Fruit fly (Drosophila melanogaster) whole organism, embryonic: ENCODE results near the gene CG17572.

Source experiments
- Abd-B ChIP-seq: fragments of 200-800 bp; sonication (Bioruptor generic); optimal IDR thresholded peaks from 2 replicates; lab custom pipeline; 2018; ENCODE audit warnings: missing biosample characterization, mild to moderate bottlenecking, missing genetic modification characterization, moderate library complexity
- CG10543 ChIP-seq: fragments of 200-800 bp; sonication (Bioruptor generic); optimal IDR thresholded peaks from 3 replicates; lab custom pipeline; 2017; ENCODE audit warnings: missing biosample characterization, mild to moderate bottlenecking, missing genetic modification characterization, moderate library complexity
- CG11247 ChIP-seq: fragments of 200-800 bp; sonication (Bioruptor generic); IDR thresholded peaks from 2 replicates; pipeline ENCODE4 v1.3.6; 2022; ENCODE audit warnings: missing biosample characterization, missing genetic modification characterization
- CG11456 ChIP-seq: fragments of 200-800 bp; sonication (Bioruptor generic); IDR thresholded peaks from 3 replicates; pipeline ENCODE4 v1.3.6; 2022; ENCODE audit warnings: missing biosample characterization, missing genetic modification characterization
- CG11695 ChIP-seq: fragments of 200-800 bp; sonication (Bioruptor generic); IDR thresholded peaks from 3 replicates; pipeline ENCODE4 v1.3.6; 2022; ENCODE audit warnings: missing biosample characterization, missing genetic modification characterization
- CG13624 ChIP-seq: fragments of 200-800 bp; sonication (Bioruptor generic); optimal IDR thresholded peaks from 2 replicates; lab custom pipeline; 2016; ENCODE audit warnings: missing biosample characterization, missing genetic modification characterization
- CG14965 ChIP-seq: fragments of 200-800 bp; sonication (Bioruptor generic); optimal IDR thresholded peaks from 2 replicates; lab custom pipeline; 2016; ENCODE audit warnings: missing biosample characterization, missing genetic modification characterization, borderline replicate concordance
- CG2199 ChIP-seq: fragments of 200-800 bp; sonication (Bioruptor generic); IDR thresholded peaks from 3 replicates; pipeline ENCODE4 v1.3.6; 2022; ENCODE audit warnings: missing biosample characterization, missing genetic modification characterization
- CG31441 ChIP-seq: fragments of 200-800 bp; sonication (Bioruptor generic); IDR thresholded peaks from 2 replicates; pipeline ENCODE4 v1.3.6; 2022; ENCODE audit warnings: missing biosample characterization, missing genetic modification characterization
- CG3163 ChIP-seq: fragments of 200-800 bp; sonication (Bioruptor generic); optimal IDR thresholded peaks from 3 replicates; lab custom pipeline; 2016; ENCODE audit warnings: missing biosample characterization, missing genetic modification characterization
- CG32772 ChIP-seq: fragments of 200-800 bp; sonication (Bioruptor generic); IDR thresholded peaks from 2 replicates; pipeline ENCODE4 v1.3.6; 2022; ENCODE audit warnings: missing biosample characterization, missing genetic modification characterization
- CG34224 ChIP-seq: fragments of 200-800 bp; sonication (Bioruptor generic); IDR thresholded peaks from 3 replicates; pipeline ENCODE4 v1.3.6; 2022; ENCODE audit warnings: missing biosample characterization, missing genetic modification characterization; ENCODE audit not compliant: partially characterized antibody
- CG43689 ChIP-seq: fragments of 200-800 bp; sonication (Bioruptor generic); IDR thresholded peaks from 2 replicates; pipeline ENCODE4 v1.3.6; 2022; ENCODE audit warnings: missing biosample characterization, missing genetic modification characterization
- CG6175 ChIP-seq: fragments of 200-800 bp; sonication (Bioruptor generic); IDR thresholded peaks from 3 replicates; pipeline ENCODE4 v1.3.6; 2022; ENCODE audit warnings: missing biosample characterization, missing genetic modification characterization
- CG6791 ChIP-seq: fragments of 200-800 bp; sonication (Bioruptor generic); IDR thresholded peaks from 3 replicates; pipeline ENCODE4 v1.3.6; 2022; ENCODE audit warnings: missing biosample characterization, missing genetic modification characterization; ENCODE audit not compliant: partially characterized antibody
- CG6854 ChIP-seq: fragments of 200-800 bp; sonication (Bioruptor generic); optimal IDR thresholded peaks from 3 replicates; lab custom pipeline; 2017; ENCODE audit warnings: missing biosample characterization, mild to moderate bottlenecking, missing genetic modification characterization
- CG7556 ChIP-seq: fragments of 200-800 bp; sonication (Bioruptor generic); optimal IDR thresholded peaks from 2 replicates; lab custom pipeline; 2017; ENCODE audit warnings: missing biosample characterization, mild to moderate bottlenecking, missing genetic modification characterization
- CG9727 ChIP-seq: fragments of 200-800 bp; sonication (Bioruptor generic); optimal IDR thresholded peaks from 3 replicates; lab custom pipeline; 2017; ENCODE audit warnings: missing biosample characterization, mild to moderate bottlenecking, missing genetic modification characterization
- Hmx ChIP-seq: fragments of 200-800 bp; sonication (Bioruptor generic); optimal IDR thresholded peaks from 2 replicates; lab custom pipeline; 2016; ENCODE audit warnings: missing biosample characterization, missing genetic modification characterization
- MBD-R2 ChIP-seq: fragments of 200-800 bp; sonication (Bioruptor generic); IDR thresholded peaks from 2 replicates; pipeline ENCODE4 v1.3.6; 2022; ENCODE audit warnings: missing biosample characterization, missing genetic modification characterization
- NC2β ChIP-seq: fragments of 200-800 bp; sonication (Bioruptor generic); optimal IDR thresholded peaks from 2 replicates; lab custom pipeline; 2016; ENCODE audit warnings: missing biosample characterization, missing genetic modification characterization
- NFAT ChIP-seq: fragments of 200-800 bp; sonication (Bioruptor generic); IDR thresholded peaks from 2 replicates; pipeline ENCODE4 v1.3.6; 2022; ENCODE audit warnings: missing biosample characterization, missing genetic modification characterization
- NK7.1 ChIP-seq: fragments of 200-800 bp; sonication (Bioruptor generic); optimal IDR thresholded peaks from 3 replicates; lab custom pipeline; 2016; ENCODE audit warnings: missing biosample characterization, missing genetic modification characterization
- Nf-YA ChIP-seq: fragments of 200-800 bp; sonication (Bioruptor generic); IDR thresholded peaks from 2 replicates; pipeline ENCODE4 v1.3.6; 2022; ENCODE audit warnings: missing biosample characterization, missing genetic modification characterization
- Stat92E ChIP-seq, 3 experiments: fragments of >200 bp in 2 of 3; fragments of 200-800 bp in 1 of 3; sonication (Bioruptor generic) in 1 of 3; optimal IDR thresholded peaks; 2 replicates each; lab custom pipeline; 2017 to 2019; ENCODE audit warnings: missing biosample characterization in 3 of 3, missing genetic modification characterization in 3 of 3, mild to moderate bottlenecking in 1 of 3, moderate library complexity in 1 of 3
- abd-A ChIP-seq: fragments of 200-800 bp; sonication (Bioruptor generic); optimal IDR thresholded peaks from 3 replicates; lab custom pipeline; 2019; ENCODE audit warnings: missing biosample characterization, mild to moderate bottlenecking, missing genetic modification characterization, moderate library complexity
- ase ChIP-seq: fragments of 200-800 bp; sonication (Bioruptor generic); IDR thresholded peaks from 3 replicates; pipeline ENCODE4 v1.3.6; 2022; ENCODE audit warnings: missing biosample characterization, missing genetic modification characterization
- ato ChIP-seq: fragments of 200-800 bp; sonication (Bioruptor generic); IDR thresholded peaks from 2 replicates; pipeline ENCODE4 v1.3.6; 2022; ENCODE audit warnings: missing biosample characterization, missing genetic modification characterization; ENCODE audit not compliant: partially characterized antibody
- bcd ChIP-seq: fragments of 200-800 bp; sonication (Bioruptor generic); optimal IDR thresholded peaks from 2 replicates; lab custom pipeline; 2017; ENCODE audit warnings: missing biosample characterization, mild to moderate bottlenecking, missing genetic modification characterization
- btn ChIP-seq: fragments of 200-800 bp; sonication (Bioruptor generic); optimal IDR thresholded peaks from 2 replicates; lab custom pipeline; 2016; ENCODE audit warnings: missing biosample characterization, missing genetic modification characterization
- chn ChIP-seq: fragments of 200-800 bp; sonication (Bioruptor generic); optimal IDR thresholded peaks from 2 replicates; lab custom pipeline; 2016; ENCODE audit warnings: missing biosample characterization, missing genetic modification characterization
- corto ChIP-seq: fragments of 200-800 bp; sonication (Bioruptor generic); optimal IDR thresholded peaks from 2 replicates; lab custom pipeline; 2016; ENCODE audit warnings: missing biosample characterization, mild to moderate bottlenecking, missing genetic modification characterization, moderate library complexity
- croc ChIP-seq: fragments of 200-800 bp; sonication (Bioruptor generic); conservative IDR thresholded peaks from 3 replicates; pipeline ENCODE4 v1.3.6; 2022; ENCODE audit warnings: missing biosample characterization, missing genetic modification characterization
- eve ChIP-seq, 2 experiments: fragments of >200 bp; optimal IDR thresholded peaks; 2 replicates each; lab custom pipeline; 2017; ENCODE audit warnings: missing biosample characterization in 2 of 2, missing genetic modification characterization in 2 of 2
- lab ChIP-seq: fragments of 200-800 bp; sonication (Bioruptor generic); optimal IDR thresholded peaks from 3 replicates; lab custom pipeline; 2017; ENCODE audit warnings: missing biosample characterization, missing genetic modification characterization, mild to moderate bottlenecking, moderate library complexity, missing genetic modification reagents
- luna ChIP-seq: fragments of 200-800 bp; sonication (Bioruptor generic); optimal IDR thresholded peaks from 2 replicates; lab custom pipeline; 2016; ENCODE audit warnings: missing biosample characterization, missing genetic modification characterization
- nau ChIP-seq: fragments of 200-800 bp; sonication (Bioruptor generic); optimal IDR thresholded peaks from 3 replicates; lab custom pipeline; 2017; ENCODE audit warnings: missing biosample characterization, mild to moderate bottlenecking, missing genetic modification characterization, missing genetic modification reagents
- nerfin-1 ChIP-seq: fragments of 200-800 bp; sonication (Bioruptor generic); optimal IDR thresholded peaks from 3 replicates; lab custom pipeline; 2019; ENCODE audit warnings: missing biosample characterization, mild to moderate bottlenecking, missing genetic modification characterization, moderate library complexity
- pita ChIP-seq: fragments of 200-800 bp; sonication (Bioruptor generic); optimal IDR thresholded peaks from 2 replicates; lab custom pipeline; 2017; ENCODE audit warnings: missing biosample characterization, mild to moderate bottlenecking, missing genetic modification characterization
- pnt ChIP-seq: fragments of 200-800 bp; sonication (Bioruptor generic); optimal IDR thresholded peaks from 3 replicates; lab custom pipeline; 2016; ENCODE audit warnings: missing biosample characterization, missing genetic modification characterization
- rib ChIP-seq: fragments of 200-800 bp; sonication (Bioruptor generic); IDR thresholded peaks from 2 replicates; pipeline ENCODE4 v1.3.6; 2022; ENCODE audit warnings: missing biosample characterization, missing genetic modification characterization
- run ChIP-seq: fragments of 200-800 bp; sonication (Bioruptor generic); optimal IDR thresholded peaks from 3 replicates; lab custom pipeline; 2018; ENCODE audit warnings: missing biosample characterization, mild to moderate bottlenecking, missing genetic modification characterization
- sens ChIP-seq: fragments of 200-800 bp; sonication (Bioruptor generic); peaks from one replicate; lab custom pipeline; 2016; ENCODE audit warnings: missing biosample characterization, missing genetic modification characterization
- sr ChIP-seq: fragments of 200-800 bp; sonication (Bioruptor generic); IDR thresholded peaks from 3 replicates; pipeline ENCODE4 v1.3.6; 2022; ENCODE audit warnings: missing biosample characterization, missing genetic modification characterization
- stwl ChIP-seq: fragments of 200-800 bp; sonication (Bioruptor generic); optimal IDR thresholded peaks from 3 replicates; lab custom pipeline; 2018; ENCODE audit warnings: missing biosample characterization, mild to moderate bottlenecking, missing genetic modification characterization, moderate library complexity
- tup ChIP-seq: fragments of 200-800 bp; sonication (Bioruptor generic); optimal IDR thresholded peaks from 2 replicates; lab custom pipeline; 2016; ENCODE audit warnings: missing biosample characterization, mild to moderate bottlenecking, missing genetic modification characterization, moderate library complexity

CG17572 gene

DNA sequence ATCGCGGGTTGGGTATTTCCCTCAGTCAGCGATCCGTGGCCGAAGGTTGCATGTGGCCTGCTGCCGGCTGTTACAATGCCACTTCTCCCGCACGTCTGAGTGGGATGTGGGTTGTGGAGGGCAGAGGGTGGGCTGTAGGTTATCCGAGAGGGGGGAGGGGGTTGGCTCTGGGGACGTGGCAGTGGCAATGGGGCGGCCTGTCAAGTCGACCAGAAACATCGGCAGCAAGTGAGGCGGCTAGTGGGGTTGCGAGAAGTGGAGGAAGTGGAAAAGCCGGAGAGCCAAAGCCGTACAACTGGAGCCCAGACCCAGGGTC, 49.2 kb downstream of the CG17572 start (continued):
- TF ChIP-seq ato (GFP tag; lab: Robert Waterston, UW) (no peak), sens (GFP tag; lab: Kevin White, UChicago) (no peak), CG34224 (no peak), abd-A (tag; lab: Kevin White, UChicago) (peak; percentile 42), CG14965 (GFP tag; lab: Kevin White, UChicago) (no peak), corto (GFP tag; lab: Kevin White, UChicago) (no peak), CG10543 (GFP tag; lab: Kevin White, UChicago) (peak; percentile 60), NK7.1 (GFP tag; lab: Kevin White, UChicago) (no peak), CG2199 (GFP tag; lab: Robert Waterston, UW) (no peak), CG11695 (GFP tag; lab: Robert Waterston, UW) (0 out of 3 replicates have a peak, but pooled peaks have one; percentile 1), btn (GFP tag; lab: Kevin White, UChicago) (no peak), Stat92E (GFP tag; optimal IDR thresholded peaks at IDR 0.05; lab: Kevin White, UChicago) (no peak), CG6854 (no peak), sr (GFP tag; lab: Robert Waterston, UW) (no peak), NC2β (GFP tag; lab: Kevin White, UChicago) (no peak), NFAT (GFP tag; lab: Robert Waterston, UW) (no peak), CG31441 (GFP tag; lab: Robert Waterston, UW) (0 out of 2 replicates have a peak, but pooled peaks have one; percentile 6), CG43689 (no peak), nau (GFP tag; lab: Kevin White, UChicago) (no peak), rib (GFP tag; lab: Robert Waterston, UW) (no peak), pnt (GFP tag; lab: Kevin White, UChicago) (no peak), CG6175 (GFP tag; lab: Robert Waterston, UW) (no peak), Hmx (GFP tag; lab: Kevin White, UChicago) (no peak), lab (peak; percentile 19), Abd-B (GFP tag; lab: Kevin White, UChicago) (no peak), run (no peak), nerfin-1 (tag; lab: Kevin White, UChicago) (no peak), CG11247 (GFP tag; lab: Robert Waterston, UW) (no peak), Nf-YA (no peak), eve (GFP tag; optimal IDR thresholded peaks at IDR 0.05; lab: Kevin White, UChicago) (no peak), CG32772 (0 out of 2 replicates have a peak, but pooled peaks have one; percentile 0), CG6791 (GFP tag; lab: Robert Waterston, UW) (no peak), pita (GFP tag; lab: Kevin White, UChicago) (no peak), luna (GFP tag; lab: Kevin White, UChicago) (no peak), tup (GFP tag; lab: Kevin White, UChicago) (no peak), CG11456 (GFP tag; lab: Robert Waterston, UW) (peak; percentile 39; the same call in 1 of the 3 replicates), ase (GFP tag; lab: Robert Waterston, UW) (no peak), chn (GFP tag; lab: Kevin White, UChicago) (no peak), CG7556 (peak; percentile 60), bcd (GFP tag; lab: Kevin White, UChicago) (peak; percentile 6), croc (GFP tag; lab: Robert Waterston, UW) (no peak), CG3163 (GFP tag; lab: Kevin White, UChicago) (no peak), CG9727 (GFP tag; lab: Kevin White, UChicago) (no peak), CG13624 (GFP tag; lab: Kevin White, UChicago) (no peak), stwl (tag; lab: Kevin White, UChicago) (no peak), MBD-R2 (no peak)
